Worm (Caenorhabditis elegans): ENCODE results near the gene ZK652.8.

DNA sequence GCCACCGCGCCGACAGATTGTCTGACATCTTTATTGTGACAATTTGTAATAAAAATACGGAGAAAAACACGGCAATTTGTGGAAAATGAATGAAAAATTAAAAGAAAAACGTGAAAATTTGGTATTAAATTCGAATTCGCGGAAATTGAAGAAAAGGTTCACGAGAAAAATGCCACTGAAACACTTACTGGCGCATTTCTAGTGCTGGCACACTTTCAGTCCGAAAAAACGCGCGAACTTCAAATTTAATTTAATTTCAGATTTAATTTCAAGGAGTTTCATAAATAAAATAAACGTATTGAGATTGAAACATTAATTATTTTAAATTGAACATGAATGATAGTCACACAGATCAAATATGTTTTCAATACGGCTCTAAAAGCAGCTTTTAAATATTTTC, 48.1 kb downstream of the ZK652.8 start, which contains the start of gene cyk-7:
- TF ChIP-seq ceh-36 (tag; optimal IDR thresholded peaks at IDR 0.05) (no peak), hmg-4 (GFP tag; optimal IDR thresholded peaks at IDR 0.05) (no peak), ama-1 (optimal IDR thresholded peaks at IDR 0.05) (no peak), tbx-11 (GFP tag; IDR thresholded peaks at IDR 0.05) (no peak), pes-1 (GFP tag; IDR thresholded peaks at IDR 0.05) (no peak), aly-1 (tag; optimal IDR thresholded peaks at IDR 0.05) (no peak), hmbx-1 (tag; optimal IDR thresholded peaks at IDR 0.05) (no peak)

All from whole organism, early embryonic.